Fruit fly (Drosophila melanogaster) whole organism, embryonic: ENCODE measurements around the gene Cyp4ac3.

Source experiments
- B-H1 ChIP-seq: fragments of 200-800 bp; sonication (Bioruptor generic); IDR thresholded peaks from 3 replicates; pipeline ENCODE4 v1.3.6; 2022; ENCODE audit warnings: missing biosample characterization, missing genetic modification characterization
- CG11093 ChIP-seq: fragments of 200-800 bp; sonication (Bioruptor generic); IDR thresholded peaks from 3 replicates; pipeline ENCODE4 v1.3.6; 2022; ENCODE audit warnings: missing biosample characterization, missing genetic modification characterization
- CG15479 ChIP-seq: fragments of 200-800 bp; sonication (Bioruptor generic); optimal IDR thresholded peaks from 3 replicates; lab custom pipeline; 2019; ENCODE audit warnings: missing biosample characterization, mild to moderate bottlenecking, missing genetic modification characterization, moderate library complexity
- CG1602 ChIP-seq: fragments of 200-800 bp; sonication (Bioruptor generic); optimal IDR thresholded peaks from 3 replicates; lab custom pipeline; 2016; ENCODE audit warnings: missing biosample characterization, missing genetic modification characterization
- CG2199 ChIP-seq: fragments of 200-800 bp; sonication (Bioruptor generic); IDR thresholded peaks from 3 replicates; pipeline ENCODE4 v1.3.6; 2022; ENCODE audit warnings: missing biosample characterization, missing genetic modification characterization
- amos ChIP-seq: fragments of 200-800 bp; sonication (Bioruptor generic); IDR thresholded peaks from 2 replicates; pipeline ENCODE4 v1.3.6; 2022; ENCODE audit warnings: missing biosample characterization, missing genetic modification characterization; ENCODE audit not compliant: partially characterized antibody
- chm ChIP-seq: fragments of 200-800 bp; sonication (Bioruptor generic); IDR thresholded peaks from 2 replicates; pipeline ENCODE4 v1.3.6; 2022; ENCODE audit warnings: missing biosample characterization, missing genetic modification characterization
- crp ChIP-seq, 2 experiments: fragments of 200-800 bp; sonication (Bioruptor generic); optimal IDR thresholded peaks; 2 replicates in 1 of 2; 3 replicates in 1 of 2; lab custom pipeline; 2017; ENCODE audit warnings: missing biosample characterization in 2 of 2, missing genetic modification characterization in 2 of 2, mild to moderate bottlenecking in 1 of 2, moderate library complexity in 1 of 2
- sima ChIP-seq: fragments of 200-800 bp; sonication (Bioruptor generic); optimal IDR thresholded peaks from 2 replicates; lab custom pipeline; 2016; ENCODE audit warnings: missing biosample characterization, missing genetic modification characterization
- sna ChIP-seq: fragments of 200-800 bp; sonication (Bioruptor generic); IDR thresholded peaks from 2 replicates; pipeline ENCODE4 v1.3.6; 2022; ENCODE audit warnings: missing biosample characterization, missing genetic modification characterization; ENCODE audit not compliant: partially characterized antibody

dm6 chr2L:5252399-5253030 is 15.8 kb upstream of the Cyp4ac3 start:
- TF ChIP-seq sima (no peak), B-H1 (GFP tag; lab: Robert Waterston, UW) (no peak), CG2199 (no peak), crp (GFP tag; optimal IDR thresholded peaks at IDR 0.05; lab: Kevin White, UChicago) (no peak), CG11093 (GFP tag; lab: Robert Waterston, UW) (no peak), chm (GFP tag; lab: Robert Waterston, UW) (no peak), CG15479 (no peak), CG1602 (GFP tag; lab: Kevin White, UChicago) (no peak), amos (no peak), sna (GFP tag; lab: Robert Waterston, UW) (no peak)
